Worm (Caenorhabditis elegans): ENCODE data around the gene wee-1.1.

wee-1.1 gene

DNA sequence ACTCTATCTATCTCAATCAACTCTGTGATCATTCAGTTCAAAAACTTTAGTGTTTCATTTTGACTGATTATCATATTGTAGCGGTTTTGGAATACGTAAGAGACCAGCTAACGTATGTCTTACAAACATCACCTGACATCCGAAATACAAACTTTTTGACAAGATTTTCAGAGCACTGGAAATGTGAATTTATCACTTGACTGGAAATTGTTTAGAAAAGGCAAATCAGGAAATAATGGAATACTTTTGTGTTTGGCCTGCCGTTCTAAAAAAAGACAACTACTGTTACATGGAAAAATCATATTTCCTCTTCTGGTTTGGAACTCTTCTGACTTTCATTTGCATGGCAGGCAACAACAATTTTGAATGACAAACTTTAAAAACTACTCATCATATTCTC is 31.8 kb downstream of the wee-1.1 start, which contains the start of gene F35H8.12:
Gene F35H8.12, plus strand, starts transcription at position 301 of the 400 bp plus-strand sequence.
- no peak for TF ChIP-seq nhr-27 (tag; optimal IDR thresholded peaks at IDR 0.05)
- no peak for TF ChIP-seq sea-2 (GFP tag; IDR thresholded peaks at IDR 0.05)
- no peak for TF ChIP-seq rpc-1 (optimal IDR thresholded peaks at IDR 0.05)
- TF ChIP-seq rpc-1 (tag; optimal IDR thresholded peaks at IDR 0.05), result no peak
- no peak for TF ChIP-seq attf-6 (GFP tag; IDR thresholded peaks at IDR 0.05)
- TF ChIP-seq F23B12.7 (tag; optimal IDR thresholded peaks at IDR 0.05; ENCODE audit: insufficient read depth), result no peak
- no peak for TF ChIP-seq dpl-1 (GFP tag; optimal IDR thresholded peaks at IDR 0.05)
- TF ChIP-seq repo-1 (tag; optimal IDR thresholded peaks at IDR 0.05), result no peak
- TF ChIP-seq mcd-1 (GFP tag; IDR thresholded peaks at IDR 0.05), result no peak
- TF ChIP-seq F33H1.4 (GFP tag; IDR thresholded peaks at IDR 0.05), result no peak
- TF ChIP-seq ztf-22 (GFP tag; optimal IDR thresholded peaks at IDR 0.05), result no peak
- TF ChIP-seq lsl-1 (GFP tag; optimal IDR thresholded peaks at IDR 0.05), result no peak
- no peak for TF ChIP-seq cebp-1 (GFP tag; IDR thresholded peaks at IDR 0.05)
- no peak for TF ChIP-seq cebp-1 (tag; optimal IDR thresholded peaks at IDR 0.05)
- TF ChIP-seq B0019.2 (GFP tag; conservative IDR thresholded peaks at IDR 0.05), result no peak
- TF ChIP-seq ztf-18 (tag; optimal IDR thresholded peaks at IDR 0.05), result no peak
- no peak for TF ChIP-seq lin-35 (GFP tag; optimal IDR thresholded peaks at IDR 0.05)
- no peak for TF ChIP-seq tbx-9 (tag; optimal IDR thresholded peaks at IDR 0.05; ENCODE audit: borderline replicate concordance)
- no peak for TF ChIP-seq snpc-1.3 (tag; optimal IDR thresholded peaks at IDR 0.05; ENCODE audit: insufficient read depth)
- TF ChIP-seq die-1 (tag; optimal IDR thresholded peaks at IDR 0.05), result no peak
- no peak for TF ChIP-seq egl-44 (GFP tag; IDR thresholded peaks at IDR 0.05)

DNA sequence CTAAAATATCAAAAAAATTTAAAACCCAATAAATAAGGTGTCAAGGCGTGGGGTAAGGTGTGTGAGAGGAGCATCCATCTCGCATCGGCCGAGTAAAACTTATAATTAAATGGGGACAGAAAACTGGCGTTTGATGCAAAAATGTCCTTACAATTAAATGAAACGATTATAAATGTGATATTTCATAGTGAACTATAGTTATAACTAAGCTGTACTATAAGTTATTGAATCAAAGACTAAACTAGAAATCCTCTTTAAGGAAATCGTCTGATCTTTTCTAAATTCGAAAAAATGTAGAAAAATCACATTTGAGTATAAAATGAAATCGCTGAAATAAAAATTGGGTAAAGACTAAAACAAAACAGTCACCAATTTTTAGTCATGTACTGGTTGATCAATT is 32.6 kb downstream of the wee-1.1 start, which contains the start of gene sra-6:
Gene sra-6, minus strand, starts transcription at position 101 of the 400 bp plus-strand sequence.
- no peak for TF ChIP-seq F52B5.7 (tag; optimal IDR thresholded peaks at IDR 0.05)
- no peak for TF ChIP-seq sptf-2 (GFP tag; optimal IDR thresholded peaks at IDR 0.05)

DNA sequence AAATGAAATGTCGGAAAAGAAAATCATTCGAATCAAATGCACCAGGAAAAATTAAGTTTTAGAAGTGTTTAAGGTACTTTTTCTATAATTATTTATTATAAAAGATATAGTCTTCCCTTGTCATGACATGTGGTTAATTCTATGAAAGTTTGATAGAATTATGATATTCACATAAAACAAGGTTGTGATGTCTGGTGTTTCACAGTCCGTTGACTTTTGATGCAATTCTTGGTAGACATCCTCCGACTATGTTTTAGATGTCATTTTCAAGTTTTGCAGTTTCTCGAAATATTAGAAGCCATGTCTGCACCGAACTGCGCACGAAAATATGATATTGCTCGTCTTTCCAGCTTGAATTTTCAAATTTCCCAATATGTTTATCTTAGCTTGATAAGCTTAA is 39.0 kb downstream of the wee-1.1 start, which contains the start of gene sra-7:
Gene sra-7, plus strand, starts transcription at position 301 of the 400 bp plus-strand sequence.
- TF ChIP-seq xnd-1 (tag; optimal IDR thresholded peaks at IDR 0.05) (no peak), madf-10 (tag; optimal IDR thresholded peaks at IDR 0.05) (no peak), lin-26 (GFP tag; IDR thresholded peaks at IDR 0.05) (no peak), snpc-1.1 (tag; optimal IDR thresholded peaks at IDR 0.05; ENCODE audit: insufficient read depth) (no peak), nhr-179 (tag; optimal IDR thresholded peaks at IDR 0.05) (no peak)

DNA sequence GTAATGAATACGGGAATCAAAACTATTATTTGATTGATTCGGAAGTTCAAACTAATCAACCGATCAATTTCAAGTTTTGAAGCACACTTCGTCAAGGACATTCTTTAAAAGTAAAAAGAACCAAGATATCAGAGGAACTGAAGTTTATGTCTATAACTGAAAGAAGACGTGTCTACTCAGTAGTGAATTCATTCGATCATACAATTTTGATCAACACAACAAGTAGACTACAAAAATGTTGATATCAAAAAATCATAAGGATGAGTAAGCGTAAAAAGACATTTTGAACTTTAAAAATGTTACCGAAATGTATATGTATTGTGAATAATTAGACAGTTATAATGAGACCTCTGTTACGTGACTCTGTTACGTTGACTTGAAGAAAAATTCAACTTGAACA is 40.6 kb downstream of the wee-1.1 start, which contains the start of gene sra-4:
Gene sra-4, minus strand, starts transcription at position 101 of the 400 bp plus-strand sequence.
- TF ChIP-seq nhr-27 (tag; optimal IDR thresholded peaks at IDR 0.05) (no peak), Y67H2A.10 (GFP tag; conservative IDR thresholded peaks at IDR 0.05) (no peak), F22D6.2 (tag; optimal IDR thresholded peaks at IDR 0.05) (no peak), dpl-1 (GFP tag; optimal IDR thresholded peaks at IDR 0.05) (no peak)

DNA sequence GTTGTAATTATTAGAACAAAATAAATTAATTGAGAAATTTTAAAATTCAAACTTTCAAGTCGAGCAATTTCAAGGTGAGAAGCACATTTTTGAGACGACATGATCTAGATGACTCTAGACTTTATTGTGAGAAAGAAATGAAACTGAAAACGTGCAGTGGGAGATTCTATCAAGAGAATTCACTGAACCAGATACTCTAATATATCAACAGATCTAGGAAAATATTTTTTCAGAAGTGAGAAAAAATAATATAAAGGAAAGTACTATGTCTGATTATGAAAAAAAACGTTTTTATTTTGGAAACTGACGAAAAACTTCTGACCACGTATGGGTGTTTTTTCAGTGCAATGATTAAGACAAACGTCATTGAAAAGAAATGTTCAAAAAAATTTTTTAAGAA is 42.6 kb downstream of the wee-1.1 start, which contains the start of gene sra-3:
Gene sra-3, minus strand, starts transcription at position 101 of the 400 bp plus-strand sequence.
- TF ChIP-seq hlh-12 (tag; optimal IDR thresholded peaks at IDR 0.05) (no peak), tbp1 (GFP tag; optimal IDR thresholded peaks at IDR 0.05) (no peak), unc-62 (GFP tag; optimal IDR thresholded peaks at IDR 0.05) (no peak), ZK185.1 (tag; optimal IDR thresholded peaks at IDR 0.05; ENCODE audit: poor library complexity, severe bottlenecking) (no peak), T07F8.4 (tag; optimal IDR thresholded peaks at IDR 0.05) (no peak), snpc-1.1 (tag; optimal IDR thresholded peaks at IDR 0.05; ENCODE audit: insufficient read depth) (no peak), dpff-1 (tag; optimal IDR thresholded peaks at IDR 0.05) (no peak), F10E7.11 (tag; optimal IDR thresholded peaks at IDR 0.05) (no peak), egrh-3 (GFP tag; IDR thresholded peaks at IDR 0.05) (no peak)
